Comparison of ENCODE assay signal across 3 worm cellular contexts in the genomic region with DNA sequence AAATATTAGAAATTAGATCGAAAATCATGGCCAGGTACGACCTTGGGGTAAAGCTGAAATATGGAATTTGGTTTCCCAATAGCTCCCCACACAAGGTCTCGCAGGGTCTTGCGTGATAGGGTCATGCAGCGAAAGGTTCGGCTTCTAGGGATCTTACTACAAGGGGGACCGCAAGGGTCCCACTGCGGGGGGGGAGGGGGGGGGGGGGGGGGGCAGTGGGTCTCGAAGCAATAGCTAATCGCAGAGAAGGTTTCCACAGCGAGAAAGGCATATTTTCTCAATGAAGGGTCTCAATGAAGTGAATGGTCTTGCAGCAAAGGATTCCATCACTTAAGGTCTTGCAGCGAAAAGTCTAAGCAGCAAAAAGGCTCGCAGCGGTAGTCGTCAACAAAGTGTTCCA.
A peak's percentile ranks its signal among the peaks of the same experiment; 100 is the strongest.
TF ChIP-seq lines count a peak whose summit lies in the region.

No protein-coding gene starts in this region.

TF ChIP-seq in whole organism, L1 larva, 84 proteins besides CTCF, POLR2A, EP300 and RAD21:
- TF ChIP-seq ceh-8 (GFP tag; optimal IDR thresholded peaks at IDR 0.05; lab: Kevin White, UChicago) (peak; percentile 56), snpc-4 (tag; optimal IDR thresholded peaks at IDR 0.05; lab: Kevin White, UChicago) (no peak)

TF ChIP-seq in whole organism, L4 larva, 104 proteins besides CTCF, POLR2A, EP300 and RAD21:
- no peak for TF ChIP-seq ceh-28 (tag; optimal IDR thresholded peaks at IDR 0.05; lab: Kevin White, UChicago)
- TF ChIP-seq set-16 (GFP tag; IDR thresholded peaks at IDR 0.05; lab: Robert Waterston, UW): peak; percentile 92

TF ChIP-seq in whole organism, young adult, 124 proteins besides CTCF, POLR2A, EP300 and RAD21:
- TF ChIP-seq zfh-2 (GFP tag; conservative IDR thresholded peaks at IDR 0.05; lab: Robert Waterston, UW): peak; percentile 92
- TF ChIP-seq hsf-1 (GFP tag; IDR thresholded peaks at IDR 0.05; lab: Robert Waterston, UW): no peak
- TF ChIP-seq tbp1 (GFP tag; optimal IDR thresholded peaks at IDR 0.05; lab: Kevin White, UChicago): no peak
- no peak for TF ChIP-seq dox-1 (GFP tag; IDR thresholded peaks at IDR 0.05; lab: Robert Waterston, UW)
- peak; percentile 90; the same call in 1 of the 2 replicates for TF ChIP-seq egrh-3 (GFP tag; IDR thresholded peaks at IDR 0.05; lab: Robert Waterston, UW)
- no peak for TF ChIP-seq attf-6 (GFP tag; IDR thresholded peaks at IDR 0.05; lab: Robert Waterston, UW)
TF ChIP-seq in whole organism, young adult: peak in this region for 2.
